Worm (Caenorhabditis elegans): Measurements from ENCODE around the gene sgt-1.

sgt-1 gene

ce11 chrII:4870691-4871090, 32.9 kb downstream of the sgt-1 start, which contains the start of gene col-20:
Gene col-20 (minus strand): TSS chrII:4870791.
- no peak for TF ChIP-seq ZK185.1 (tag; optimal IDR thresholded peaks at IDR 0.05; ENCODE audit: poor library complexity, severe bottlenecking)
- TF ChIP-seq unc-130 (GFP tag; optimal IDR thresholded peaks at IDR 0.05) = no peak
- TF ChIP-seq hmg-1.2 (GFP tag; IDR thresholded peaks at IDR 0.05) = no peak
- TF ChIP-seq ceh-40 (GFP tag; IDR thresholded peaks at IDR 0.05) = no peak
- TF ChIP-seq lag-1 (GFP tag; IDR thresholded peaks at IDR 0.05) = no peak
- no peak for TF ChIP-seq cebp-2 (GFP tag; IDR thresholded peaks at IDR 0.05)
- no peak for TF ChIP-seq him-1 (tag; optimal IDR thresholded peaks at IDR 0.05)

- TF ChIP-seq Y79H2A.3 (GFP tag; conservative IDR thresholded peaks at IDR 0.05) (no peak), zfh-2 (GFP tag; conservative IDR thresholded peaks at IDR 0.05) (peak; percentile 93), K11D2.4 (GFP tag; IDR thresholded peaks at IDR 0.05) (0 out of 2 replicates have a peak, but pooled peaks have one; percentile 46), ztf-26 (tag; optimal IDR thresholded peaks at IDR 0.05) (peak; percentile 1), lin-26 (GFP tag; IDR thresholded peaks at IDR 0.05) (0 out of 2 replicates have a peak, but pooled peaks have one; percentile 32), egrh-3 (GFP tag; IDR thresholded peaks at IDR 0.05) (peak; percentile 89), hlh-26 (GFP tag; conservative IDR thresholded peaks at IDR 0.05) (0 out of 2 replicates have a peak, but pooled peaks have one; percentile 11), ceh-79 (tag; optimal IDR thresholded peaks at IDR 0.05) (no peak), F55B11.4 (tag; optimal IDR thresholded peaks at IDR 0.05; ENCODE audit: borderline replicate concordance, insufficient read depth) (no peak)
Measured at ce11 chrII:4869793-4870343, 33.7 kb downstream of the sgt-1 start.

- TF ChIP-seq madf-10 (tag; optimal IDR thresholded peaks at IDR 0.05) (no peak), K11D2.4 (GFP tag; IDR thresholded peaks at IDR 0.05) (no peak), ceh-40 (GFP tag; IDR thresholded peaks at IDR 0.05) (no peak), nhr-90 (tag; optimal IDR thresholded peaks at IDR 0.05) (no peak), D2030.7 (GFP tag; IDR thresholded peaks at IDR 0.05) (no peak), lin-26 (GFP tag; IDR thresholded peaks at IDR 0.05) (no peak), pha-4 (tag; optimal IDR thresholded peaks at IDR 0.05) (no peak), him-1 (tag; optimal IDR thresholded peaks at IDR 0.05) (no peak)
Measured at ce11 chrII:4867476-4867875, 36.1 kb downstream of the sgt-1 start, which contains the start of gene col-17. Gene col-17 (minus strand): TSS chrII:4867576.

ce11 chrII:4866819-4867218, 36.8 kb downstream of the sgt-1 start:
- TF ChIP-seq zfh-2 (GFP tag; conservative IDR thresholded peaks at IDR 0.05) (peak; percentile 77), egl-44 (GFP tag; IDR thresholded peaks at IDR 0.05) (0 out of 2 replicates have a peak, but pooled peaks have one; percentile 7), egrh-3 (GFP tag; IDR thresholded peaks at IDR 0.05) (peak; percentile 91), ceh-58 (GFP tag; IDR thresholded peaks at IDR 0.05) (0 out of 2 replicates have a peak, but pooled peaks have one; percentile 11), dox-1 (GFP tag; IDR thresholded peaks at IDR 0.05) (0 out of 2 replicates have a peak, but pooled peaks have one; percentile 33)

ce11 chrII:4866045-4866444, 37.6 kb downstream of the sgt-1 start:
- TF ChIP-seq hrde-1 (tag; optimal IDR thresholded peaks at IDR 0.05; ENCODE audit: borderline replicate concordance) (no peak), madf-3 (GFP tag; IDR thresholded peaks at IDR 0.05) (no peak), B0019.2 (GFP tag; conservative IDR thresholded peaks at IDR 0.05) (no peak), C17E4.6 (GFP tag; IDR thresholded peaks at IDR 0.05) (no peak), ceh-40 (GFP tag; IDR thresholded peaks at IDR 0.05) (no peak), pbrm-1 (GFP tag; IDR thresholded peaks at IDR 0.05) (no peak), hlh-26 (GFP tag; conservative IDR thresholded peaks at IDR 0.05) (no peak), F57C9.4 (tag; optimal IDR thresholded peaks at IDR 0.05) (no peak), chd-7 (tag; optimal IDR thresholded peaks at IDR 0.05) (no peak), egl-18 (GFP tag; IDR thresholded peaks at IDR 0.05) (no peak)
